In genomic region chr3R:13294461-13294860, dm6 we compare ENCODE assay signal across 1 fruit fly cellular context.
A peak's percentile ranks its signal among the peaks of the same experiment; 100 is the strongest.
TF ChIP-seq lines count a peak whose summit lies in the region.

Gene CG8773 (plus strand): TSS chr3R:13294748.

TF ChIP-seq in whole organism, embryonic, 481 proteins besides CTCF, POLR2A, EP300 and RAD21 (continued from another document):
- TF ChIP-seq Atf6 (GFP tag; IDR thresholded peaks at IDR 0.05; lab: Robert Waterston, UW) (no peak), CG12391 (tag; optimal IDR thresholded peaks at IDR 0.05; lab: Kevin White, UChicago) (no peak), grn (GFP tag; optimal IDR thresholded peaks at IDR 0.05; lab: Kevin White, UChicago) (peak; percentile 14), schlank (tag; optimal IDR thresholded peaks at IDR 0.05; lab: Kevin White, UChicago) (no peak), CG34376 (GFP tag; optimal IDR thresholded peaks at IDR 0.05; lab: Kevin White, UChicago) (peak; percentile 66), CG12071 (GFP tag; optimal IDR thresholded peaks at IDR 0.05; lab: Kevin White, UChicago) (no peak), wek (GFP tag; optimal IDR thresholded peaks at IDR 0.05; lab: Kevin White, UChicago) (no peak), CHES-1-like (GFP tag; optimal IDR thresholded peaks at IDR 0.05; lab: Kevin White, UChicago) (no peak), Dll (GFP tag; IDR thresholded peaks at IDR 0.05; lab: Robert Waterston, UW; ENCODE audit: partially characterized antibody) (no peak), sug (tag; optimal IDR thresholded peaks at IDR 0.05; lab: Kevin White, UChicago) (peak; percentile 76), rib (GFP tag; IDR thresholded peaks at IDR 0.05; lab: Robert Waterston, UW) (no peak), lab (GFP tag; optimal IDR thresholded peaks at IDR 0.05; lab: Kevin White, UChicago) (peak; percentile 8), Drgx (GFP tag; IDR thresholded peaks at IDR 0.05; lab: Robert Waterston, UW) (no peak)
TF ChIP-seq in whole organism, embryonic: peak in this region for 11.
